Fruit fly (Drosophila melanogaster): Measurements from ENCODE around the gene CG9215.

CG9215 gene

dm6 chrX:15582853-15583252, at the start of gene CG9215, which contains the start of gene CG8097:
Gene CG9215 (minus strand): TSS chrX:15582874.
Gene CG8097 (plus strand): TSS chrX:15583159.
- TF ChIP-seq psq (optimal IDR thresholded peaks at IDR 0.05) (no peak), CG8478 (optimal IDR thresholded peaks at IDR 0.05) (no peak), EcR (GFP tag; optimal IDR thresholded peaks at IDR 0.05) (no peak), Dll (optimal IDR thresholded peaks at IDR 0.05) (no peak), pan (optimal IDR thresholded peaks at IDR 0.05) (no peak), usp (GFP tag; optimal IDR thresholded peaks at IDR 0.05) (no peak)

- TF ChIP-seq psq (optimal IDR thresholded peaks at IDR 0.05) (no peak), pan (optimal IDR thresholded peaks at IDR 0.05) (no peak), CG8478 (optimal IDR thresholded peaks at IDR 0.05) (no peak), Dll (optimal IDR thresholded peaks at IDR 0.05) (no peak), EcR (GFP tag; optimal IDR thresholded peaks at IDR 0.05) (no peak), usp (GFP tag; optimal IDR thresholded peaks at IDR 0.05) (no peak)
Measured at dm6 chrX:15631465-15631864, 48.8 kb upstream of the CG9215 start.

dm6 chrX:15630815-15631214, 48.1 kb upstream of the CG9215 start:
- TF ChIP-seq pan (optimal IDR thresholded peaks at IDR 0.05) (no peak), psq (optimal IDR thresholded peaks at IDR 0.05) (no peak), Dll (optimal IDR thresholded peaks at IDR 0.05) (no peak), usp (GFP tag; optimal IDR thresholded peaks at IDR 0.05) (no peak), CG8478 (optimal IDR thresholded peaks at IDR 0.05) (no peak), EcR (GFP tag; optimal IDR thresholded peaks at IDR 0.05) (no peak)

- TF ChIP-seq CG8478 (optimal IDR thresholded peaks at IDR 0.05) (no peak), pan (optimal IDR thresholded peaks at IDR 0.05) (no peak), psq (optimal IDR thresholded peaks at IDR 0.05) (no peak), Dll (optimal IDR thresholded peaks at IDR 0.05) (no peak), usp (GFP tag; optimal IDR thresholded peaks at IDR 0.05) (no peak), EcR (GFP tag; optimal IDR thresholded peaks at IDR 0.05) (no peak)
Measured at dm6 chrX:15629962-15630361, 47.3 kb upstream of the CG9215 start.

dm6 chrX:15626279-15626678, 43.6 kb upstream of the CG9215 start:
- no peak for TF ChIP-seq EcR (GFP tag; optimal IDR thresholded peaks at IDR 0.05)
- no peak for TF ChIP-seq CG8478 (optimal IDR thresholded peaks at IDR 0.05)
- TF ChIP-seq Dll (optimal IDR thresholded peaks at IDR 0.05) = no peak
- TF ChIP-seq psq (optimal IDR thresholded peaks at IDR 0.05) = no peak
- TF ChIP-seq pan (optimal IDR thresholded peaks at IDR 0.05) = no peak
- TF ChIP-seq usp (GFP tag; optimal IDR thresholded peaks at IDR 0.05) = no peak

DNA sequence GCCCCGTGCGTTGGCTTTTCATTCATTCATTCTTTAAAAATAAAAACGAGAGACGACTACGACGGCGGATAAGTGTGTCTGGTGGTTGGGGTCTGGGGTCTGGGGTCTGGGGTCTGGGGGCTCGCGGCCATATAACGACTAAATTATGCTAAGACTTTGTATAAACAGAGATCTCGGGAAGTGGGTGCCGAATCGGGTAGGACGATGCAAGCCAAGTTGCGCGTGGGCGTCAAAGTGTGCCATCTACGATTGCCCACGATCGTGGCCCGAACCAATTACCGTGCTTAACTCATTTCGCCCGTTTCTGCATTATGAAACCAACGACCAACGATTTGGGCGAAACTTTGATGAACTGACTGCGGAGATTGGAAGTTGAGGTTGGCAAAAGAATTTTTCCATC, 41.1 kb upstream of the CG9215 start:
- TF ChIP-seq CG8478 (optimal IDR thresholded peaks at IDR 0.05) (no peak), pan (optimal IDR thresholded peaks at IDR 0.05) (no peak), usp (GFP tag; optimal IDR thresholded peaks at IDR 0.05) (no peak), psq (optimal IDR thresholded peaks at IDR 0.05) (no peak), EcR (GFP tag; optimal IDR thresholded peaks at IDR 0.05) (no peak), Dll (optimal IDR thresholded peaks at IDR 0.05) (no peak)

- TF ChIP-seq pan (optimal IDR thresholded peaks at IDR 0.05) (no peak), EcR (GFP tag; optimal IDR thresholded peaks at IDR 0.05) (no peak), psq (optimal IDR thresholded peaks at IDR 0.05) (no peak), CG8478 (optimal IDR thresholded peaks at IDR 0.05) (no peak), Dll (optimal IDR thresholded peaks at IDR 0.05) (no peak), usp (GFP tag; optimal IDR thresholded peaks at IDR 0.05) (no peak)
Measured at dm6 chrX:15622970-15623402, 40.3 kb upstream of the CG9215 start.

DNA sequence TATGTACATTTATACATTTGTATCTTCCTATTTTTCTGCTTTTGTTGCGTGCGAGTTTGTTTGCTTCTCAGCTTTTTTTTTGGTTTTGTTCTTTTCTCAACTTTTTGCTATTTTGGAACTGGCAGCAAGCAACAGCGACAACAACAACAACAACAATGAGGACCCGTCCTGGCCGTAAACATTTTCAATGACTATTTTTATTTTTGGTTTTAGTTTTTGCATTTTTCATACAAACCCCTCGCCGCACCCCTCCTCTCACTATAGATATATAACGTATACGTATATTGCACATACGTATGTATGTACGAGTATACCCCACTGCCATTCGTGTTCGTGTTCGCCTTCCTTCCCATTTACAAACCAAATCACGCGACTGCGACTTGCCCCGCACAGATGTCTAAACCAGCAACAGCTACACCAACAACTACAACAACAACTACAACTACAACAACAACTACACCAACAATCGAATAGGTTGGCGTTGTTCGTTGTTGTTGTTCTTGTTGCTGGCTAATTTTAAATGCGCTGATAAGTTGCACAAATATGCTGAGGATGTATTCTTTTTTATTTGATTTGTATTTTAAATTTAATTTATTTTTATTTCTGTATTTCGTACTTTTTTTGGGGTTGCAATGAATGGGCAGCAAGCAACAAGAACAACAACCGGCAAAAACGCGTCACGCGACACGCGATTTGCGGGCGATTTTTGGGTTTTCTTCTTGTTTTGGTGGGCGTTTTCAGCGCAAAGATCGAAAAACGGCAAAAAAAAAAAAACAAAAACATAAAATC, 38.0 kb upstream of the CG9215 start:
- no peak for TF ChIP-seq usp (GFP tag; optimal IDR thresholded peaks at IDR 0.05)
- no peak for TF ChIP-seq CG8478 (optimal IDR thresholded peaks at IDR 0.05)
- no peak for TF ChIP-seq psq (optimal IDR thresholded peaks at IDR 0.05)
- no peak for TF ChIP-seq EcR (GFP tag; optimal IDR thresholded peaks at IDR 0.05)
- no peak for TF ChIP-seq pan (optimal IDR thresholded peaks at IDR 0.05)
- TF ChIP-seq Dll (optimal IDR thresholded peaks at IDR 0.05) = no peak

DNA sequence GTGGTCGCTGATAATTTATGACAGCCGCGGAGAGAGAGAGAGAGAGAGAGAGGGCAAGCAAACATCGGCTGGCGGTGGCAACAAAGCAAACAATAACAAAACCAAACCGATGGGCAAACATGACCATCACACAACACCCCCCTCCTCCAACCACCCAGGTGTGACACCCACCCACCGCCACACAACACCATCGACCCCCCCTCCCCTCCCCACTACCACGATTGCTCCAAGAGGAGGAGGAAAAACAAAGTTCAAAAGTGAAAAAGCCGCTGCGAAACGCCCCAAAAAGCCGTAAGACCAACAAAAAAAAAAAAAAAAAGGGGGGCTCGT, 36.9 kb upstream of the CG9215 start:
- no peak for TF ChIP-seq CG8478 (optimal IDR thresholded peaks at IDR 0.05)
- TF ChIP-seq EcR (GFP tag; optimal IDR thresholded peaks at IDR 0.05) = no peak

dm6 chrX:15618953-15619630, 36.4 kb upstream of the CG9215 start:
- no peak for TF ChIP-seq usp (GFP tag; optimal IDR thresholded peaks at IDR 0.05)
- TF ChIP-seq pan (optimal IDR thresholded peaks at IDR 0.05) = no peak
- no peak for TF ChIP-seq psq (optimal IDR thresholded peaks at IDR 0.05)
- TF ChIP-seq Dll (optimal IDR thresholded peaks at IDR 0.05) = no peak
- no peak for TF ChIP-seq CG8478 (optimal IDR thresholded peaks at IDR 0.05)
- no peak for TF ChIP-seq EcR (GFP tag; optimal IDR thresholded peaks at IDR 0.05)

- TF ChIP-seq CG8478 (optimal IDR thresholded peaks at IDR 0.05) = no peak
- no peak for TF ChIP-seq psq (optimal IDR thresholded peaks at IDR 0.05)
- no peak for TF ChIP-seq usp (GFP tag; optimal IDR thresholded peaks at IDR 0.05)
- TF ChIP-seq pan (optimal IDR thresholded peaks at IDR 0.05) = no peak
- no peak for TF ChIP-seq Dll (optimal IDR thresholded peaks at IDR 0.05)
- TF ChIP-seq EcR (GFP tag; optimal IDR thresholded peaks at IDR 0.05) = no peak
Measured at dm6 chrX:15617916-15618315, 35.2 kb upstream of the CG9215 start.

DNA sequence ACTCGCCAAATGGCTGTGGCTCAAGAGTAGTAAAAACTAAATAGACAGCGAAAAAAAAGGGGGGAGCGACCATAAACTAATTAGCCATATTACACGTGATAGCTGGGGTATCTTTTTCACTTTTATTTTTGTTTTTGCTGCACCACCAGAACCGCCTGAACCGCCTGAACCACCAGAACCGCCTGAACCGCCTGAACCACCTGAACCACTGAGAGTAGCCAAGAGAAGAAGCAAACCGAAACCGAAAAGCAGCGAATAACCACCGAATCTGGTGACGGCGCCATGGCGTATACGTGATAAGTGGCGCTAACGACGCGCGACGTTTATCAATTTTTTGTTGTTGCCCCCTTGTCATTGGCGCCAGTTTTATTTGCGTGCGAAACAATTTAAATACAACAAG, 33.9 kb upstream of the CG9215 start:
- TF ChIP-seq usp (GFP tag; optimal IDR thresholded peaks at IDR 0.05) (no peak), CG8478 (optimal IDR thresholded peaks at IDR 0.05) (no peak), psq (optimal IDR thresholded peaks at IDR 0.05) (no peak), pan (optimal IDR thresholded peaks at IDR 0.05) (no peak), EcR (GFP tag; optimal IDR thresholded peaks at IDR 0.05) (no peak), Dll (optimal IDR thresholded peaks at IDR 0.05) (no peak)
